Worm (Caenorhabditis elegans) whole organism, L4/young adult: ENCODE measurements around the gene tofu-6.

ENCODE experiments used
- dao-5 ChIP-seq: sonication (generic microtip); optimal IDR thresholded peaks from 2 replicates; lab custom pipeline; 2016; ENCODE audit warnings: missing genotype, missing genetic modification characterization, moderate library complexity, missing compliant biosample characterization
- him-1 ChIP-seq: sonication (generic microtip); optimal IDR thresholded peaks from 2 replicates; lab custom pipeline; 2016; ENCODE audit warnings: missing genotype, missing genetic modification reagents, missing genetic modification characterization, missing compliant biosample characterization

- TF ChIP-seq him-1 (tag; lab: Kevin White, UChicago) (no peak), dao-5 (tag; lab: Kevin White, UChicago) (no peak)
Measured at ce11 chrII:5451278-5451677, 30.2 kb downstream of the tofu-6 start.
